Worm (Caenorhabditis elegans): Measurements from ENCODE around the gene bgal-1.
A peak's percentile ranks its signal among the peaks of the same experiment; 100 is the strongest.

Gene bgal-1

DNA sequence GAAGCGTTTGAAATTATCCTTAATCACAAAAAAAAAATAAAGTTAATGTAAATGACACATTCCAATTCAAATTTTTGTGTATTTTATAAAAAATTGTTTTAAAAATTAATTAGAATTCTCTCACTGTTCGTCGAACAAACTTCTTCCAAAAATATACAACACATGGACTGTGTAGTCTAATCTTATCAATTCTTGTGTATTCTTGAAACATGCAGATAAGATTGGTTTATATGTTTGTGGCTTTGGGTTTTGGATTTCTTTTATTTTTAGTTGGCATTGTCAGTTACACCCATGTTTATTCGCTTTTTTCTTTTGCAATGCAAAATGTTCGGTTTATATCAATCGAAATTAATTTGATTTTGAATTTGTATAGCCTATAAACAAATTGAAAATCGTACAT, 5.4 kb downstream of the bgal-1 start:
- no peak for TF ChIP-seq mab-5 (tag; optimal IDR thresholded peaks at IDR 0.05)
- no peak for TF ChIP-seq blmp-1 (tag; optimal IDR thresholded peaks at IDR 0.05)
- no peak for TF ChIP-seq tbx-8 (GFP tag; optimal IDR thresholded peaks at IDR 0.05)

ce11 chrV:11217394-11217793, 8.4 kb downstream of the bgal-1 start, which contains the start of gene cyp-29A2:
Gene cyp-29A2 (plus strand): TSS chrV:11217583.
- TF ChIP-seq ceh-43 (GFP tag; optimal IDR thresholded peaks at IDR 0.05) (no peak), elt-3 (tag; optimal IDR thresholded peaks at IDR 0.05) (no peak), hlh-1 (tag; optimal IDR thresholded peaks at IDR 0.05) (no peak), nhr-76 (tag; optimal IDR thresholded peaks at IDR 0.05) (no peak), unc-39 (tag; optimal IDR thresholded peaks at IDR 0.05) (no peak), blmp-1 (tag; optimal IDR thresholded peaks at IDR 0.05) (no peak)

DNA sequence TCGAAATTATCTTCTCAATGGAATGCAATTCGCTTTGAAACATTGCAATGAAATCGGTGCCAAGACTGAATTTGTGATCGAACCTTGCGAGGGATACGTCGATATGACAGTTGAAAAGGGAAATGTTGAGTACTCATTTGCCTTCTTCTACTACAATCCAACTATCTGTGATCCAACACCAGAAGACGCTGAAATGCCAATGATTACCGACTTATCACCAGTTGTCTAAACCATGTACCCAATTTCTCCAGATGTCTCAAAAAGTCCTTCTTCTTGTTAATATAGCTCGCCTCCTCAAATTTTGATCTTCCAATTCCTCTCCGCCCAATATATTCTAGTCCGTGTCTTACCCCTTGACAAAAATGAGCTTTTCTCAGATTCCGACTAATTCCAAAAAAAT, 9.7 kb downstream of the bgal-1 start:
- TF ChIP-seq ceh-39 (tag; optimal IDR thresholded peaks at IDR 0.05) (no peak), ceh-83 (GFP tag; optimal IDR thresholded peaks at IDR 0.05) (no peak), unc-120 (tag; optimal IDR thresholded peaks at IDR 0.05; ENCODE audit: poor library complexity, severe bottlenecking) (no peak), nhr-237 (tag; optimal IDR thresholded peaks at IDR 0.05) (no peak), pha-4 (tag; optimal IDR thresholded peaks at IDR 0.05) (no peak)

DNA sequence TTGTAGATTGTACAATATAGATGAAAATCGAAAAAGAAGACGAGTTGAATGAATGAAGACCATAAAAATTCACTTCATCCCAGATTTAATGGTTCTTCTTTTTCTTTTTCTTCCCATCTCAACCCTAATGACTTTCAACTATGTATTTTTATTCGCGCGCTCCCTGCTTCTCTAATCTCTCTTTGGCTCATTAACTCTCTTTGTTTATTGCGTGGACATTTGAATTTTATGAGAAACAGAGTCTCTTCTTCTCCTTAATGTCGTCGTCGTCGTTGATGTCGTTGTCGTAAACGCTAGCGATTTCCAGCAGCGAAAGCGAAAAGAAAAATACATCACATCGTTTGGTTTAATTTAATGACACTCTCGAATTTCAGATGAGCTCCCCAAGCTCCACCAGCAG, 11.2 kb downstream of the bgal-1 start:
- no peak for TF ChIP-seq nhr-2 (tag; optimal IDR thresholded peaks at IDR 0.05)
- no peak for TF ChIP-seq flh-1 (GFP tag; optimal IDR thresholded peaks at IDR 0.05)

- TF ChIP-seq lsy-2 (tag; optimal IDR thresholded peaks at IDR 0.05) (no peak), mls-2 (tag; optimal IDR thresholded peaks at IDR 0.05) (no peak), unc-120 (tag; optimal IDR thresholded peaks at IDR 0.05; ENCODE audit: poor library complexity, severe bottlenecking) (no peak), ces-1 (GFP tag; optimal IDR thresholded peaks at IDR 0.05) (no peak), nhr-28 (tag; optimal IDR thresholded peaks at IDR 0.05) (no peak), unc-62 (GFP tag; optimal IDR thresholded peaks at IDR 0.05) (no peak), hlh-1 (tag; optimal IDR thresholded peaks at IDR 0.05) (no peak), pha-4 (tag; optimal IDR thresholded peaks at IDR 0.05) (no peak), lin-32 (GFP tag; optimal IDR thresholded peaks at IDR 0.05) (no peak), sem-2 (GFP tag; optimal IDR thresholded peaks at IDR 0.05) (no peak), ham-2 (GFP tag; optimal IDR thresholded peaks at IDR 0.05) (no peak), nhr-76 (tag; optimal IDR thresholded peaks at IDR 0.05) (no peak), ceh-39 (tag; optimal IDR thresholded peaks at IDR 0.05) (no peak), nhr-2 (tag; optimal IDR thresholded peaks at IDR 0.05) (no peak), ceh-83 (GFP tag; optimal IDR thresholded peaks at IDR 0.05) (no peak)
These were observed 14.5 kb downstream of the bgal-1 start for ce11 chrV:11211323-11211722.

DNA sequence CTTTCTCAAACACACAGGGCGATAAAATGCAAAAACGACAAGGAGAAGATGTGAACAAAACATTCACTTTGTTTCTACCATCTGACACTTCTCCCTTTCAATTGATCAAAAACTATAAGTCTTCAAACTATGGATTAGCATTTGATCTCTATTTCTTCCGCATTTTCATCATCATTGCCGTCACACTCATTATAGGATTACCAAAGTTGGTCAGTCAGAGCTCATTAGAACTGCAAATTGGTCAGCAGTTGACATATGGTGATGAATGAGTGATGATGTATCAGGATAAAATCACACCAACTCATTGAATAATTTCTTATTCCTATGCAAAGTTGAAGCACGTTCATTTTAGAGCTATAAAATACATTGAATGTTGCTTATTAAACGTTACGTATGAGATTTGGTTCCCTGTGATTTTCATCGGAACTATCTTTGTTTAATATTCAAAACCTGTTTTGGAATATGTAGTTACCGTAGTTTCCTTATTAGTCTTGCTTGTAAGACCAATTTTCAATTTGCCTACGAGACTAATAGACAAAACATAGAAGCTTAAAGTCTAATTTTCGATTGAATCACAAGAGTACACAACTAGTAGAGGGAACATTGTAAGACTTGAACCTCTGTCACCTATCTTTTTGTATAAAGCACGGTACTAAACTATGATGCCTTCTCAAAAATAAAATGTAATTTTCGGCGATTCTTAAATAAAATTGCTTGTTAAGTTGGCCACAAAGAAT, 16.2 kb downstream of the bgal-1 start:
- no peak for TF ChIP-seq nhr-237 (tag; optimal IDR thresholded peaks at IDR 0.05)
- peak; percentile 19 for TF ChIP-seq ces-1 (GFP tag; optimal IDR thresholded peaks at IDR 0.05)
- no peak for TF ChIP-seq mls-2 (tag; optimal IDR thresholded peaks at IDR 0.05)
- no peak for TF ChIP-seq elt-3 (tag; optimal IDR thresholded peaks at IDR 0.05)
- TF ChIP-seq M03D4.4 (tag; optimal IDR thresholded peaks at IDR 0.05), result no peak
- TF ChIP-seq ceh-83 (GFP tag; optimal IDR thresholded peaks at IDR 0.05), result no peak

DNA sequence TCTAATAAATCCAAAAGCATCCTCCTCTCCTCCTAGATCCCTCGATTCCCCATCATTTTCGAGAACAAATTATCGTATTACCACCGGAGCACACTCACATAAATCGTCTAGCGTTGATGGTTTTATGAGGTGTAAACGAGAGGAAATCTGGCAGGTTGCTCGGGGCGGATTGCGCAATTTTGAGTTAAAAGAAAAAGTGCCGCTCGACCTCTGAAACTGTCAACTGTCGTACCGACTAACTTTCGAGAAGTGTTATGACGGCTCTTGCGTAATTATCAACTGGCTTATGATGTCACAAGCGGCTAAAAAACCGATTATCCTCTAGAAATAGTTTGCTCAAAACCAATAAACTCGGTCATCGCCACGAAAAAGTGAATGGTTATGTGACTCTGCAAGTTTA, 19.4 kb downstream of the bgal-1 start:
- TF ChIP-seq nhr-12 (tag; optimal IDR thresholded peaks at IDR 0.05) (no peak), ceh-83 (GFP tag; optimal IDR thresholded peaks at IDR 0.05) (no peak), sptf-1 (tag; optimal IDR thresholded peaks at IDR 0.05) (no peak), nhr-28 (tag; optimal IDR thresholded peaks at IDR 0.05) (no peak), cnd-1 (tag; optimal IDR thresholded peaks at IDR 0.05) (no peak), unc-120 (tag; optimal IDR thresholded peaks at IDR 0.05; ENCODE audit: poor library complexity, severe bottlenecking) (no peak), zip-8 (tag; optimal IDR thresholded peaks at IDR 0.05) (peak; percentile 93), flh-1 (GFP tag; optimal IDR thresholded peaks at IDR 0.05) (no peak), bed-3 (GFP tag; optimal IDR thresholded peaks at IDR 0.05) (no peak), ztf-11 (tag; optimal IDR thresholded peaks at IDR 0.05) (no peak), nhr-237 (tag; optimal IDR thresholded peaks at IDR 0.05) (no peak), ham-2 (GFP tag; optimal IDR thresholded peaks at IDR 0.05) (no peak), nhr-2 (tag; optimal IDR thresholded peaks at IDR 0.05) (peak; percentile 85), lsy-2 (tag; optimal IDR thresholded peaks at IDR 0.05) (no peak), M03D4.4 (tag; optimal IDR thresholded peaks at IDR 0.05) (no peak), tbx-8 (GFP tag; optimal IDR thresholded peaks at IDR 0.05) (no peak), mab-5 (tag; optimal IDR thresholded peaks at IDR 0.05) (no peak)
